Worm (Caenorhabditis elegans) whole organism, midembryonic: ENCODE measurements around the gene C39E9.8.

Experiments used
- T22C8.4 ChIP-seq: fragments of 200-800 bp; sonication (Bioruptor generic); IDR thresholded peaks from 2 replicates; pipeline ENCODE4 v1.3.6; 2022; ENCODE audit warnings: missing genetic modification characterization, missing compliant biosample characterization
- flt-1 ChIP-seq: fragments of 200-800 bp; sonication (Bioruptor generic); IDR thresholded peaks from 2 replicates; pipeline ENCODE4 v1.3.6; 2022; ENCODE audit warnings: missing genetic modification characterization, missing compliant biosample characterization
- klf-2 ChIP-seq: fragments of 200-800 bp; sonication (Bioruptor generic); conservative IDR thresholded peaks from 2 replicates; pipeline ENCODE4 v1.3.6; 2022; ENCODE audit warnings: missing genetic modification reagents, missing genetic modification characterization, missing compliant biosample characterization
- ref-1 ChIP-seq: fragments of 200-800 bp; sonication (Bioruptor generic); conservative IDR thresholded peaks from 2 replicates; pipeline ENCODE4 v1.3.6; 2022; ENCODE audit warnings: missing genetic modification reagents, missing genetic modification characterization, missing compliant biosample characterization
- tab-1 ChIP-seq: fragments of 200-800 bp; sonication (Bioruptor generic); IDR thresholded peaks from 2 replicates; pipeline ENCODE4 v1.3.6; 2022; ENCODE audit warnings: missing genetic modification characterization, missing compliant biosample characterization
- ztf-23 ChIP-seq: fragments of 200-800 bp; sonication (Bioruptor generic); IDR thresholded peaks from 2 replicates; pipeline ENCODE4 v1.3.6; 2022; ENCODE audit warnings: missing genetic modification reagents, missing genetic modification characterization, missing compliant biosample characterization

DNA sequence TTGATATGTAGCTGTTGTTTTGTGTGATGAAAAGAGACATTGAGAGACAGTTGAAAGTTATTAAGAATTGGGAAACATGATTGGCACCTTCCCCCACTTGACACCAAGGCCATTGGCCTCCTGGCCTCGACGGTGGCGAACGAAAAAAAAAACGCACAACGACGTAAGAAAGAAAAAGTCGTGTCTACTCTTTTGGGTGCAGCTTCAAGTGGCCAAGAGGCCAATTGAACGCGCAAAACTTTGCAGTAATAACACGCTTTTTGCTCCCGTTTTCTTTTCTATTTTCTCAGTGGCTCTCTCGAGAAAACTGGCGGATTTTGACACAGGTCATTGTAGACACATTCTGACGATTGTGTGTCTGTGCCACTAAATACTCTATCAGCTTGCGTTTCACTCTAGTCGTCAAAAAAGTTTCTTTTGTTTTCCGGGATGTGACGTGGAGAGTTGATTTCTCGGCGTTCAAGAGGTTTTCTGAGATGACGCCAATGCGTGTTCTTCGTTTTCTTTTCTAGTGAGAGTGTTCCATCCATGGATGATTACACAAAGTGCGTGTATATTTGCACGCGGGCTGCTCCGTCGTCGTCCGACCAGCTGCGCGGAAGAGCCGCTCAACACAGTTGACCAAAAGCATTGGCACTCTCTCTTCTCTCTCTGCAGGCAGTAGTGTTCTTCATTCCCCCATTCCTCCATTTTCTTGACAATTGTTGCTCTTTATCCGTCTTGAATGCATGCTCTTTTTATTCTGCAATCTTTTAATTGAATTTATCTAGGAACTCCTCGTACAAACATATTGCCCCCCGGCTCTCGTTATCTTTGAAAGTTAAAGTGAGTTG is 48.6 kb upstream of the C39E9.8 start:
- TF ChIP-seq klf-2 (GFP tag; lab: Robert Waterston, UW) = no peak; the same call in 1 of the 2 replicates
- no peak for TF ChIP-seq ztf-23
- TF ChIP-seq ref-1 (GFP tag; lab: Robert Waterston, UW) = no peak
- no peak for TF ChIP-seq T22C8.4 (GFP tag; lab: Robert Waterston, UW)
- TF ChIP-seq tab-1 = 0 out of 2 replicates have a peak, but pooled peaks have one; percentile 63
- no peak for TF ChIP-seq flt-1
